Worm (Caenorhabditis elegans) whole organism, early embryonic: ENCODE measurements around the gene dyla-1.

Experiments used
- B0310.2 ChIP-seq: sonication (generic microtip); optimal IDR thresholded peaks from 2 replicates; lab custom pipeline; 2016; ENCODE audit warnings: mild to moderate bottlenecking, missing genetic modification characterization, missing compliant biosample characterization
- F13C5.2 ChIP-seq: sonication (generic microtip); optimal IDR thresholded peaks from 2 replicates; lab custom pipeline; 2017; ENCODE audit warnings: mild to moderate bottlenecking, missing genetic modification characterization, inconsistent platforms, missing compliant biosample characterization
- ama-1 ChIP-seq: fragments of 150-350 bp; optimal IDR thresholded peaks from 2 replicates; lab custom pipeline; 2014
- ceh-13 ChIP-seq: fragments of 200-800 bp; sonication (Bioruptor generic); optimal IDR thresholded peaks from 2 replicates; lab custom pipeline; 2018; ENCODE audit warnings: mild to moderate bottlenecking, missing genetic modification characterization, missing compliant biosample characterization
- ets-7 ChIP-seq: sonication (generic microtip); optimal IDR thresholded peaks from 2 replicates; lab custom pipeline; 2016; ENCODE audit warnings: missing genotype, missing genetic modification characterization, missing compliant biosample characterization
- flt-1 ChIP-seq: fragments of 200-800 bp; sonication (Bioruptor generic); IDR thresholded peaks from 2 replicates; pipeline ENCODE4 v1.3.6; 2022; ENCODE audit warnings: missing genetic modification characterization, missing compliant biosample characterization
- hmbx-1 ChIP-seq: sonication (generic microtip); optimal IDR thresholded peaks from 2 replicates; lab custom pipeline; 2016; ENCODE audit warnings: mild to moderate bottlenecking, missing genetic modification characterization, missing compliant biosample characterization
- hnd-1 ChIP-seq: sonication (generic microtip); optimal IDR thresholded peaks from 2 replicates; lab custom pipeline; 2016; ENCODE audit warnings: missing genetic modification characterization, missing compliant biosample characterization
- pes-1 ChIP-seq: fragments of 200-800 bp; sonication (Bioruptor generic); IDR thresholded peaks from 2 replicates; pipeline ENCODE4 v1.3.6; 2022; ENCODE audit warnings: missing genetic modification reagents, missing genetic modification characterization, missing compliant biosample characterization
- scrt-1 ChIP-seq: fragments of 200-800 bp; sonication (Bioruptor generic); IDR thresholded peaks from 2 replicates; pipeline ENCODE4 v1.3.6; 2022; ENCODE audit warnings: missing genetic modification characterization, missing compliant biosample characterization
- sea-1 ChIP-seq: fragments of 200-800 bp; sonication (Bioruptor generic); conservative IDR thresholded peaks from 2 replicates; pipeline ENCODE4 v1.3.6; 2022; ENCODE audit warnings: missing genetic modification characterization, missing compliant biosample characterization
- tbx-11 ChIP-seq: fragments of 200-800 bp; sonication (Bioruptor generic); IDR thresholded peaks from 2 replicates; pipeline ENCODE4 v1.3.6; 2022; ENCODE audit warnings: missing genetic modification characterization, missing compliant biosample characterization
- tbx-37 ChIP-seq: fragments of 200-800 bp; sonication (Bioruptor generic); conservative IDR thresholded peaks from 2 replicates; pipeline ENCODE4 v1.3.6; 2022; ENCODE audit warnings: missing genetic modification reagents, missing genetic modification characterization, missing compliant biosample characterization
- tra-4 ChIP-seq: sonication (generic microtip); optimal IDR thresholded peaks from 2 replicates; lab custom pipeline; 2017; ENCODE audit warnings: missing genetic modification characterization, missing compliant biosample characterization

ce11 chrX:16798621-16799020 lies 42.2 kb upstream of the dyla-1 start:
- TF ChIP-seq ama-1 (lab: Kevin White, UChicago) (no peak), F13C5.2 (no peak), hmbx-1 (tag; lab: Kevin White, UChicago) (no peak), flt-1 (no peak), scrt-1 (GFP tag; lab: Robert Waterston, UW) (no peak), hnd-1 (tag; lab: Kevin White, UChicago) (no peak), B0310.2 (tag; lab: Kevin White, UChicago) (no peak), tra-4 (tag; lab: Kevin White, UChicago) (no peak), ets-7 (tag; lab: Kevin White, UChicago) (no peak), sea-1 (GFP tag; lab: Robert Waterston, UW) (no peak), pes-1 (GFP tag; lab: Robert Waterston, UW) (no peak), tbx-11 (GFP tag; lab: Robert Waterston, UW) (no peak), ceh-13 (GFP tag; lab: Kevin White, UChicago) (no peak), tbx-37 (GFP tag; lab: Robert Waterston, UW) (no peak)
